Fruit fly (Drosophila melanogaster): ENCODE data around the gene Tm2.

Tm2 gene

dm6 chr3R:15280619-15281334, 29.2 kb upstream of the Tm2 start (continued):
- TF ChIP-seq CG7372 (GFP tag; IDR thresholded peaks at IDR 0.05) (0 out of 2 replicates have a peak, but pooled peaks have one; percentile 25), Mad (GFP tag; optimal IDR thresholded peaks at IDR 0.05) (peak; percentile 32), CG10147 (GFP tag; optimal IDR thresholded peaks at IDR 0.05) (peak; percentile 63), CoRest (tag; optimal IDR thresholded peaks at IDR 0.05) (peak; percentile 88), ewg (GFP tag; optimal IDR thresholded peaks at IDR 0.05) (peak; percentile 54), CG10543 (GFP tag; optimal IDR thresholded peaks at IDR 0.05) (peak; percentile 35), mld (GFP tag; IDR thresholded peaks at IDR 0.05; ENCODE audit: partially characterized antibody) (no peak), vvl (GFP tag; IDR thresholded peaks at IDR 0.05) (no peak), sug (tag; optimal IDR thresholded peaks at IDR 0.05) (peak; percentile 62), CG12236 (GFP tag; optimal IDR thresholded peaks at IDR 0.05) (no peak), Ets97D (GFP tag; optimal IDR thresholded peaks at IDR 0.05) (no peak), chn (GFP tag; optimal IDR thresholded peaks at IDR 0.05) (peak; percentile 5), CG7271 (tag; optimal IDR thresholded peaks at IDR 0.05) (peak; percentile 16), tgo (GFP tag; IDR thresholded peaks at IDR 0.05) (peak; percentile 33; the same call in 1 of the 3 replicates), run (tag; optimal IDR thresholded peaks at IDR 0.05) (peak; percentile 34), bab2 (GFP tag; optimal IDR thresholded peaks at IDR 0.05) (no peak), CG8359 (GFP tag; optimal IDR thresholded peaks at IDR 0.05; ENCODE audit: borderline replicate concordance) (peak; percentile 61), Oli (tag; optimal IDR thresholded peaks at IDR 0.05) (peak; percentile 84), Hey (tag; optimal IDR thresholded peaks at IDR 0.05) (no peak), hkb (optimal IDR thresholded peaks at IDR 0.05) (no peak), hkb (GFP tag; IDR thresholded peaks at IDR 0.05) (peak; percentile 48), CG13287 (GFP tag; IDR thresholded peaks at IDR 0.05; ENCODE audit: partially characterized antibody) (no peak), CG5245 (GFP tag; optimal IDR thresholded peaks at IDR 0.05) (peak; percentile 24), CG17912 (GFP tag; optimal IDR thresholded peaks at IDR 0.05) (no peak), chm (GFP tag; IDR thresholded peaks at IDR 0.05) (no peak), tna (GFP tag; IDR thresholded peaks at IDR 0.05; ENCODE audit: partially characterized antibody) (no peak), Fer3 (tag; optimal IDR thresholded peaks at IDR 0.05) (peak; percentile 2), salm (tag; optimal IDR thresholded peaks at IDR 0.05) (peak; percentile 31), Tbp (GFP tag; optimal IDR thresholded peaks at IDR 0.05) (no peak), sim (GFP tag; IDR thresholded peaks at IDR 0.05) (peak; percentile 36; the same call in 1 of the 2 replicates), CG11723 (GFP tag; optimal IDR thresholded peaks at IDR 0.05) (peak; percentile 47), nom (GFP tag; optimal IDR thresholded peaks at IDR 0.05) (no peak), unpg (GFP tag; optimal IDR thresholded peaks at IDR 0.05) (peak; percentile 67), Six4 (GFP tag; optimal IDR thresholded peaks at IDR 0.05) (peak; percentile 74), CG17328 (GFP tag; IDR thresholded peaks at IDR 0.05) (peak; percentile 31; the same call in 1 of the 2 replicates), psq (GFP tag; optimal IDR thresholded peaks at IDR 0.05) (no peak), GATAe (GFP tag; conservative IDR thresholded peaks at IDR 0.05) (no peak), MTF-1 (GFP tag; optimal IDR thresholded peaks at IDR 0.05; ENCODE audit: borderline replicate concordance) (no peak), sqz (GFP tag; optimal IDR thresholded peaks at IDR 0.05) (peak; percentile 61), lola (GFP tag; optimal IDR thresholded peaks at IDR 0.05) (peak in 1 of 3 experiments; percentile 91), CG6689 (GFP tag; IDR thresholded peaks at IDR 0.05) (peak; percentile 41; the same call in 1 of the 2 replicates), lilli (GFP tag; optimal IDR thresholded peaks at IDR 0.05) (peak; percentile 46), HLHmδ (GFP tag; optimal IDR thresholded peaks at IDR 0.05) (no peak), CG1529 (GFP tag; optimal IDR thresholded peaks at IDR 0.05) (peak; percentile 64), CG14667 (GFP tag; IDR thresholded peaks at IDR 0.05) (peak; percentile 35; the same call in 1 of the 2 replicates), Taf1 (GFP tag; IDR thresholded peaks at IDR 0.05) (no peak), zen (tag; optimal IDR thresholded peaks at IDR 0.05) (peak; percentile 67), CG15601 (tag; optimal IDR thresholded peaks at IDR 0.05) (no peak), exex (tag; optimal IDR thresholded peaks at IDR 0.05) (peak; percentile 12)
